Fruit fly (Drosophila melanogaster) whole organism, embryonic: ENCODE results near the gene CG31100.

Experiments used
- Asciz ChIP-seq: fragments of 200-800 bp; sonication (Bioruptor generic); optimal IDR thresholded peaks from 2 replicates; lab custom pipeline; 2017; ENCODE audit warnings: missing biosample characterization, mild to moderate bottlenecking, missing genetic modification characterization, missing genetic modification reagents
- Awh ChIP-seq: fragments of 200-800 bp; sonication (Bioruptor generic); IDR thresholded peaks from 2 replicates; pipeline ENCODE4, ENCODE4 v1.3.6; 2022; ENCODE audit warnings: missing biosample characterization, missing genetic modification characterization
- BEAF-32 ChIP-seq: fragments of 200-800 bp; sonication (Bioruptor generic); optimal IDR thresholded peaks from 3 replicates; lab custom pipeline; 2017; ENCODE audit warnings: missing biosample characterization, missing genetic modification characterization, mild to moderate bottlenecking, moderate library complexity, missing genetic modification reagents
- CG10959 ChIP-seq: fragments of 200-800 bp; sonication (Bioruptor generic); IDR thresholded peaks from 2 replicates; pipeline ENCODE4 v1.3.6; 2022; ENCODE audit warnings: missing biosample characterization, missing genetic modification characterization
- CG10979 ChIP-seq: fragments of 200-800 bp; sonication (Bioruptor generic); optimal IDR thresholded peaks from 2 replicates; lab custom pipeline; 2018; ENCODE audit warnings: missing biosample characterization, mild to moderate bottlenecking, missing genetic modification characterization, moderate library complexity
- CG12155 ChIP-seq: fragments of 200-800 bp; sonication (Bioruptor generic); optimal IDR thresholded peaks from 3 replicates; lab custom pipeline; 2016; ENCODE audit warnings: missing biosample characterization, missing genetic modification characterization
- CG12391 ChIP-seq: fragments of 200-800 bp; sonication (Bioruptor generic); optimal IDR thresholded peaks from 3 replicates; lab custom pipeline; 2018; ENCODE audit warnings: missing biosample characterization, mild to moderate bottlenecking, missing genetic modification characterization, moderate library complexity
- CG1603 ChIP-seq: fragments of 200-800 bp; sonication (Bioruptor generic); optimal IDR thresholded peaks from 2 replicates; lab custom pipeline; 2019; ENCODE audit warnings: missing biosample characterization, mild to moderate bottlenecking, missing genetic modification characterization, moderate library complexity
- CG2712 ChIP-seq: fragments of 200-800 bp; optimal IDR thresholded peaks from 3 replicates; lab custom pipeline; 2019; ENCODE audit warnings: missing biosample characterization, mild to moderate bottlenecking, missing genetic modification characterization, moderate library complexity
- CG2889 ChIP-seq: fragments of 200-800 bp; sonication (Bioruptor generic); IDR thresholded peaks from 3 replicates; pipeline ENCODE4 v1.3.6; 2022; ENCODE audit warnings: missing biosample characterization, missing genetic modification characterization
- CG3407 ChIP-seq: fragments of 200-800 bp; sonication (Bioruptor generic); optimal IDR thresholded peaks from 2 replicates; lab custom pipeline; 2018; ENCODE audit warnings: missing biosample characterization, mild to moderate bottlenecking, missing genetic modification characterization
- CG34376 ChIP-seq: fragments of 200-800 bp; sonication (Bioruptor generic); optimal IDR thresholded peaks from 2 replicates; lab custom pipeline; 2018; ENCODE audit warnings: missing biosample characterization, mild to moderate bottlenecking, missing genetic modification characterization
- CG34422 ChIP-seq: fragments of 200-800 bp; sonication (Bioruptor generic); IDR thresholded peaks from 3 replicates; pipeline ENCODE4 v1.3.6; 2022; ENCODE audit warnings: missing biosample characterization, missing genetic modification characterization
- CG43689 ChIP-seq: fragments of 200-800 bp; sonication (Bioruptor generic); IDR thresholded peaks from 2 replicates; pipeline ENCODE4 v1.3.6; 2022; ENCODE audit warnings: missing biosample characterization, missing genetic modification characterization
- CG4617 ChIP-seq: fragments of 200-800 bp; sonication (Bioruptor generic); optimal IDR thresholded peaks from 3 replicates; lab custom pipeline; 2016; ENCODE audit warnings: missing biosample characterization, missing genetic modification characterization, borderline replicate concordance
- CG6272 ChIP-seq: fragments of 200-800 bp; sonication (Bioruptor generic); IDR thresholded peaks from 2 replicates; pipeline ENCODE4 v1.3.6; 2022; ENCODE audit warnings: missing biosample characterization, missing genetic modification characterization
- CG6654 ChIP-seq: fragments of 200-800 bp; sonication (Bioruptor generic); optimal IDR thresholded peaks from 2 replicates; lab custom pipeline; 2017; ENCODE audit warnings: missing biosample characterization, mild to moderate bottlenecking, missing genetic modification characterization
- CG7556 ChIP-seq: fragments of 200-800 bp; sonication (Bioruptor generic); optimal IDR thresholded peaks from 2 replicates; lab custom pipeline; 2017; ENCODE audit warnings: missing biosample characterization, mild to moderate bottlenecking, missing genetic modification characterization
- CG9876 ChIP-seq: fragments of 200-800 bp; sonication (Bioruptor generic); optimal IDR thresholded peaks from 2 replicates; lab custom pipeline; 2016; ENCODE audit warnings: missing biosample characterization, missing genetic modification characterization
- Dll ChIP-seq: fragments of 200-800 bp; sonication (Bioruptor generic); IDR thresholded peaks from 4 replicates; pipeline ENCODE4 v1.3.6; 2022; ENCODE audit warnings: missing biosample characterization, missing genetic modification characterization; ENCODE audit not compliant: partially characterized antibody
- Doc2 ChIP-seq: fragments of 200-800 bp; sonication (Bioruptor generic); IDR thresholded peaks from 2 replicates; pipeline ENCODE4 v1.3.6; 2022; ENCODE audit warnings: missing biosample characterization, missing genetic modification characterization
- Doc3 ChIP-seq: fragments of 200-800 bp; sonication (Bioruptor generic); IDR thresholded peaks from 3 replicates; pipeline ENCODE4 v1.3.6; 2022; ENCODE audit warnings: missing biosample characterization, missing genetic modification characterization; ENCODE audit not compliant: partially characterized antibody
- Dp ChIP-seq: fragments of 200-800 bp; sonication (Bioruptor generic); optimal IDR thresholded peaks from 2 replicates; lab custom pipeline; 2018; ENCODE audit warnings: missing biosample characterization, mild to moderate bottlenecking, missing genetic modification characterization, moderate library complexity
- Ets97D ChIP-seq: fragments of 200-800 bp; sonication (Bioruptor generic); optimal IDR thresholded peaks from 3 replicates; lab custom pipeline; 2016; ENCODE audit warnings: missing biosample characterization, missing genetic modification characterization
- Fer3 ChIP-seq: fragments of 200-800 bp; sonication (Bioruptor generic); optimal IDR thresholded peaks from 2 replicates; lab custom pipeline; 2018; ENCODE audit warnings: missing biosample characterization, mild to moderate bottlenecking, missing genetic modification characterization, moderate library complexity
- Hey ChIP-seq: fragments of 200-800 bp; sonication (Bioruptor generic); optimal IDR thresholded peaks from 3 replicates; lab custom pipeline; 2018; ENCODE audit warnings: missing biosample characterization, mild to moderate bottlenecking, missing genetic modification characterization
- Jarid2 ChIP-seq: fragments of 200-800 bp; sonication (Bioruptor generic); optimal IDR thresholded peaks from 3 replicates; lab custom pipeline; 2017; ENCODE audit warnings: mild to moderate bottlenecking, missing biosample characterization, missing genetic modification reagents, missing genetic modification characterization
- Meics ChIP-seq: fragments of 200-800 bp; sonication (Bioruptor generic); optimal IDR thresholded peaks from 2 replicates; lab custom pipeline; 2017; ENCODE audit warnings: missing biosample characterization, mild to moderate bottlenecking, missing genetic modification characterization
- NC2α ChIP-seq: fragments of 200-800 bp; sonication (Bioruptor generic); optimal IDR thresholded peaks from 2 replicates; lab custom pipeline; 2016; ENCODE audit warnings: missing biosample characterization, missing genetic modification characterization
- NfI ChIP-seq: fragments of 200-800 bp; sonication (Bioruptor generic); optimal IDR thresholded peaks from 3 replicates; lab custom pipeline; 2018; ENCODE audit warnings: missing biosample characterization, mild to moderate bottlenecking, missing genetic modification characterization, moderate library complexity
- Opbp ChIP-seq: fragments of 200-800 bp; sonication (Bioruptor generic); IDR thresholded peaks from 3 replicates; pipeline ENCODE4 v1.3.6; 2022; ENCODE audit warnings: missing biosample characterization, missing genetic modification characterization; ENCODE audit not compliant: partially characterized antibody
- YL-1 ChIP-seq: fragments of 200-800 bp; sonication (Bioruptor generic); optimal IDR thresholded peaks from 3 replicates; lab custom pipeline; 2017; ENCODE audit warnings: missing biosample characterization, mild to moderate bottlenecking, missing genetic modification characterization
- crc ChIP-seq: fragments of 200-800 bp; sonication (Bioruptor generic); optimal IDR thresholded peaks from 2 replicates; lab custom pipeline; 2016; ENCODE audit warnings: missing biosample characterization, missing genetic modification characterization
- da ChIP-seq: fragments of 200-800 bp; sonication (Bioruptor generic); optimal IDR thresholded peaks from 2 replicates; lab custom pipeline; 2016; ENCODE audit warnings: missing biosample characterization, missing genetic modification characterization
- hb ChIP-seq: fragments of 200-800 bp; sonication (Bioruptor generic); IDR thresholded peaks from 3 replicates; pipeline ENCODE4 v1.3.6; 2022; ENCODE audit warnings: missing biosample characterization, missing genetic modification characterization; ENCODE audit not compliant: partially characterized antibody
- inv ChIP-seq: fragments of 200-800 bp; sonication (Bioruptor generic); IDR thresholded peaks from 2 replicates; pipeline ENCODE4 v1.3.6; 2022; ENCODE audit warnings: missing biosample characterization, missing genetic modification characterization; ENCODE audit not compliant: partially characterized antibody
- lilli ChIP-seq: fragments of 200-800 bp; sonication (Bioruptor generic); optimal IDR thresholded peaks from 3 replicates; lab custom pipeline; 2016; ENCODE audit warnings: missing biosample characterization, missing genetic modification characterization
- lov ChIP-seq, 2 experiments: fragments of 200-800 bp in 1 of 2; fragments of >200 bp in 1 of 2; sonication (Bioruptor generic) in 1 of 2; IDR thresholded peaks in 1 of 2; optimal IDR thresholded peaks in 1 of 2; 2 replicates in 1 of 2; 3 replicates in 1 of 2; pipeline versions ENCODE4 v1.3.6 to Lab custom; 2017 to 2022; ENCODE audit warnings: missing biosample characterization in 1 of 2, missing genetic modification characterization in 1 of 2
- nmo ChIP-seq: fragments of 200-800 bp; sonication (Bioruptor generic); optimal IDR thresholded peaks from 2 replicates; lab custom pipeline; 2018; ENCODE audit warnings: missing biosample characterization, mild to moderate bottlenecking, missing genetic modification characterization, moderate library complexity
- phol ChIP-seq: fragments of 200-800 bp; sonication (Bioruptor generic); optimal IDR thresholded peaks from 3 replicates; lab custom pipeline; 2018; ENCODE audit warnings: missing biosample characterization, mild to moderate bottlenecking, missing genetic modification characterization, moderate library complexity
- pros ChIP-seq: fragments of 200-800 bp; sonication (Bioruptor generic); optimal IDR thresholded peaks from 3 replicates; lab custom pipeline; 2019; ENCODE audit warnings: missing biosample characterization, mild to moderate bottlenecking, missing genetic modification characterization, moderate library complexity
- pum ChIP-seq: fragments of 200-800 bp; sonication (Bioruptor generic); optimal IDR thresholded peaks from 2 replicates; lab custom pipeline; 2016; ENCODE audit warnings: missing biosample characterization, missing genetic modification characterization
- salm ChIP-seq: fragments of 200-800 bp; sonication (Bioruptor generic); optimal IDR thresholded peaks from 2 replicates; lab custom pipeline; 2018; ENCODE audit warnings: missing biosample characterization, mild to moderate bottlenecking, missing genetic modification characterization
- scrt ChIP-seq: fragments of 200-800 bp; sonication (Bioruptor generic); optimal IDR thresholded peaks from 2 replicates; lab custom pipeline; 2018; ENCODE audit warnings: missing biosample characterization, mild to moderate bottlenecking, missing genetic modification characterization, moderate library complexity
- ssp ChIP-seq: fragments of 200-800 bp; sonication (Bioruptor generic); IDR thresholded peaks from 2 replicates; pipeline ENCODE4 v1.3.6; 2022; ENCODE audit warnings: missing biosample characterization, missing genetic modification characterization
- trem ChIP-seq: fragments of 200-800 bp; optimal IDR thresholded peaks from 3 replicates; lab custom pipeline; 2019; ENCODE audit warnings: missing biosample characterization, mild to moderate bottlenecking, missing genetic modification characterization, moderate library complexity
- zen ChIP-seq: fragments of 200-800 bp; sonication (Bioruptor generic); optimal IDR thresholded peaks from 3 replicates; lab custom pipeline; 2018; ENCODE audit warnings: missing biosample characterization, mild to moderate bottlenecking, missing genetic modification characterization, moderate library complexity
- zen2 ChIP-seq: fragments of 200-800 bp; sonication (Bioruptor generic); IDR thresholded peaks from 3 replicates; pipeline ENCODE4 v1.3.6; 2022; ENCODE audit warnings: missing biosample characterization, missing genetic modification characterization; ENCODE audit not compliant: partially characterized antibody

The CG31100 gene

DNA sequence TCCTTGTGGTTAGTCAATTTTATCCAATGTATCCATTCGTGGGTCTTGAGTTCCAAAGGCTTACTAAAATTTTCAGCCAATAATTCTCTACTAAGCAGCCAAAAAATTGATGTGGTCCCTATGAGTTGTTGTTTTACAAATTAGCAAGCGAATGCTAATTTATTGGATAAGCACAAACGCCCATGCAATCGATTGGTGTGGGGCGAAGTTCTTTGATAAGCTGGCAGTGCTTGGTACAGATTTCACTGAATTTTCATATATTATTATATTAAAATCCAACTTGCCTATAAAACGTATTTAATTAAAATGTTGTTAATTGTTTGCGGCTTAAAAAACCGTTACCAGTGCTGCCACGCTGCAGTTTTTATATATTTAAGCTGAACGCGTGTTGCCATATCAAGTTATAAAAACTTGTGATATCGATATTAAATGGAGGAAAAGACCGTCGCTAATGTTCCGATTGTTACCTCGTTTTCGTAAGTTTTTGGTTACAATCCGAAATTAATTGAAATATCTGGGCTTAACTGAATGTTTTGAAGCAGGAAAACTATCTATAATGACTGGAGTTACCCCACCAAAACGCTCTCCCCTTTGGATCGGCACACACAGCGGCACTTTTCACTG, at the start of gene CG31100, which contains the start of gene CG11980:
CG31100 (minus strand) TSS at position 51 of the 624 bp plus-strand sequence.
CG11980 (plus strand) TSS at position 418 of the 624 bp plus-strand sequence.
- no peak for TF ChIP-seq zen (tag; lab: Kevin White, UChicago)
- TF ChIP-seq Hey (tag; lab: Kevin White, UChicago): no peak
- TF ChIP-seq BEAF-32: peak; percentile 86
- no peak for TF ChIP-seq CG7556 (GFP tag; lab: Kevin White, UChicago)
- TF ChIP-seq scrt: no peak
- no peak for TF ChIP-seq Doc2 (GFP tag; lab: Robert Waterston, UW)
- no peak for TF ChIP-seq lov (optimal IDR thresholded peaks at IDR 0.05; lab: Kevin White, UChicago)
- no peak for TF ChIP-seq lov (GFP tag; IDR thresholded peaks at IDR 0.05; lab: Robert Waterston, UW)
- TF ChIP-seq inv (GFP tag; lab: Robert Waterston, UW): peak; percentile 60; the same call in 1 of the 2 replicates
- TF ChIP-seq Fer3 (tag; lab: Kevin White, UChicago): no peak
- no peak for TF ChIP-seq pros (GFP tag; lab: Kevin White, UChicago)
- TF ChIP-seq CG34376 (GFP tag; lab: Kevin White, UChicago): no peak
- TF ChIP-seq CG6654 (GFP tag; lab: Kevin White, UChicago): no peak
- TF ChIP-seq CG12155 (GFP tag; lab: Kevin White, UChicago): peak; percentile 8
- peak; percentile 55; the same call in 2 of the 3 replicates for TF ChIP-seq zen2 (GFP tag; lab: Robert Waterston, UW)
- TF ChIP-seq Meics (GFP tag; lab: Kevin White, UChicago): no peak
- peak; percentile 78 for TF ChIP-seq YL-1 (GFP tag; lab: Kevin White, UChicago)
- TF ChIP-seq CG2889: no peak
- no peak for TF ChIP-seq Asciz (GFP tag; lab: Kevin White, UChicago)
- no peak for TF ChIP-seq CG6272
- TF ChIP-seq CG43689: no peak
- TF ChIP-seq Dp (GFP tag; lab: Kevin White, UChicago): peak; percentile 74
- TF ChIP-seq CG1603 (tag; lab: Kevin White, UChicago): peak; percentile 55
- TF ChIP-seq pum (GFP tag; lab: Kevin White, UChicago): no peak
- TF ChIP-seq salm: no peak
- no peak for TF ChIP-seq CG10959 (GFP tag; lab: Robert Waterston, UW)
- TF ChIP-seq CG12391 (tag; lab: Kevin White, UChicago): no peak
- no peak for TF ChIP-seq crc (GFP tag; lab: Kevin White, UChicago)
- peak; percentile 94 for TF ChIP-seq phol (tag; lab: Kevin White, UChicago)
- TF ChIP-seq NfI (GFP tag; lab: Kevin White, UChicago): no peak
- TF ChIP-seq da (GFP tag; lab: Kevin White, UChicago): no peak
- no peak for TF ChIP-seq Awh (GFP tag; lab: Robert Waterston, UW)
- TF ChIP-seq CG10979: no peak
- TF ChIP-seq ssp (GFP tag; lab: Robert Waterston, UW): no peak
- TF ChIP-seq CG9876 (GFP tag; lab: Kevin White, UChicago): no peak
- peak; percentile 65; the same call in 1 of the 3 replicates for TF ChIP-seq Doc3
- TF ChIP-seq Ets97D (GFP tag; lab: Kevin White, UChicago): peak; percentile 78
- peak; percentile 46 for TF ChIP-seq CG2712 (tag; lab: Kevin White, UChicago)
- peak; percentile 73 for TF ChIP-seq CG4617 (GFP tag; lab: Kevin White, UChicago)
- peak; percentile 30 for TF ChIP-seq lilli (GFP tag; lab: Kevin White, UChicago)
- TF ChIP-seq Jarid2: no peak
- peak; percentile 77 for TF ChIP-seq trem
- TF ChIP-seq Opbp (GFP tag; lab: Robert Waterston, UW): peak; percentile 80
- peak; percentile 77 for TF ChIP-seq Dll (GFP tag; lab: Robert Waterston, UW)
- peak; percentile 38 for TF ChIP-seq nmo (GFP tag; lab: Kevin White, UChicago)
- no peak for TF ChIP-seq CG3407 (GFP tag; lab: Kevin White, UChicago)
- no peak for TF ChIP-seq NC2α (GFP tag; lab: Kevin White, UChicago)
- 0 out of 3 replicates have a peak, but pooled peaks have one; percentile 14 for TF ChIP-seq hb (GFP tag; lab: Robert Waterston, UW)
- no peak for TF ChIP-seq CG34422 (GFP tag; lab: Robert Waterston, UW)
